Worm (Caenorhabditis elegans) whole organism, L2 larva: Measurements from ENCODE around the gene sre-37.

Experiments used
- C34F6.9 ChIP-seq: fragments of 150-350 bp; optimal IDR thresholded peaks from 2 replicates; lab custom pipeline; 2014; ENCODE audit warnings: missing biosample characterization, missing genetic modification characterization
- F13H6.1 ChIP-seq: sonication (generic microtip); optimal IDR thresholded peaks from 2 replicates; lab custom pipeline; 2016; ENCODE audit warnings: missing genetic modification characterization, missing compliant biosample characterization
- ZK546.5 ChIP-seq: sonication (generic microtip); optimal IDR thresholded peaks from 2 replicates; lab custom pipeline; 2017; ENCODE audit warnings: missing biosample characterization, missing genetic modification characterization
- ceh-16 ChIP-seq: fragments of 150-350 bp; optimal IDR thresholded peaks from 2 replicates; lab custom pipeline; 2014; ENCODE audit warnings: missing biosample characterization, missing genetic modification characterization
- ceh-82 ChIP-seq: fragments of 150-350 bp; optimal IDR thresholded peaks from 2 replicates; lab custom pipeline; 2014; ENCODE audit warnings: missing biosample characterization, missing genetic modification characterization
- crh-2 ChIP-seq: sonication (generic microtip); optimal IDR thresholded peaks from 2 replicates; lab custom pipeline; 2017; ENCODE audit warnings: missing biosample characterization, missing genetic modification characterization
- elt-3 ChIP-seq: sonication (generic microtip); optimal IDR thresholded peaks from 2 replicates; lab custom pipeline; 2017; ENCODE audit warnings: missing biosample characterization, missing genetic modification characterization
- lin-11 ChIP-seq: fragments of 150-350 bp; sonication (generic microtip); optimal IDR thresholded peaks from 2 replicates; lab custom pipeline; 2014; ENCODE audit warnings: missing biosample characterization, missing genetic modification characterization, inconsistent platforms, mixed read lengths
- mbf-1 ChIP-seq: sonication (generic microtip); optimal IDR thresholded peaks from 2 replicates; lab custom pipeline; 2017; ENCODE audit warnings: missing biosample characterization, missing genetic modification characterization
- nhr-6 ChIP-seq: fragments of 150-350 bp; optimal IDR thresholded peaks from 2 replicates; lab custom pipeline; 2014; ENCODE audit warnings: missing biosample characterization, missing genetic modification characterization
- sma-9 ChIP-seq, 2 experiments: fragments of 150-350 bp in 1 of 2; sonication (generic microtip) in 1 of 2; optimal IDR thresholded peaks; 2 replicates each; lab custom pipeline; 2014 to 2016; ENCODE audit warnings: missing genetic modification characterization in 2 of 2, mild to moderate bottlenecking in 1 of 2, missing biosample characterization in 1 of 2, missing compliant biosample characterization in 1 of 2, missing genetic modification reagents in 1 of 2, moderate library complexity in 1 of 2
- snpc-4 ChIP-seq: fragments of 150-350 bp; optimal IDR thresholded peaks from 2 replicates; lab custom pipeline; 2014; ENCODE audit warnings: missing biosample characterization, missing genetic modification characterization
- unc-39 ChIP-seq: fragments of 150-350 bp; optimal IDR thresholded peaks from 2 replicates; lab custom pipeline; 2014; ENCODE audit warnings: missing biosample characterization, missing genetic modification characterization
- ztf-1 ChIP-seq: fragments of 200-800 bp; sonication (Bioruptor generic); conservative IDR thresholded peaks from 2 replicates; pipeline ENCODE4 v1.3.6; 2022; ENCODE audit warnings: missing genetic modification characterization, missing compliant biosample characterization
- ztf-11 ChIP-seq: sonication (generic microtip); optimal IDR thresholded peaks from 2 replicates; lab custom pipeline; 2017; ENCODE audit warnings: missing biosample characterization, missing genetic modification characterization

sre-37 gene

DNA sequence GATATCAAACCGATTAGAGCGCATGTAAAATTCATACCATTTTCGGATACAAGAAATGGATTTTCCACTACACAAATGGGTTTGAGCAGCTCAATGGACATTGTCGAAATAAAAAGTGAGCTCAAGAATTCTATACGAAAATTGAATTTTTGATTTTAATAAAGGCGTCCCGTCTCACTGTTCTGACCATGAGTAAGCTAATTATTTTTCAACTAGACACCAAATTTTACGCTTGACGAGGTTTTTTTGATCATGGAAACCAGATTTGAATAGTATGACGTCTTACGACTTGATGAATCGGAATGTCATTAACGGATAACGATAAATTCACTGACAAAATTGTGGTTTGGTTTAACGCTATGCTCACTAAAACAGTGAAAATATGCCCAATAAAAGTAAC lies 50.7 kb downstream of the sre-37 start, which contains the start of gene srh-61:
Gene srh-61, minus strand, starts transcription at position 101 of the 400 bp plus-strand sequence.
- TF ChIP-seq crh-2 (tag; lab: Kevin White, UChicago) (no peak), ZK546.5 (tag; lab: Kevin White, UChicago) (no peak), ztf-11 (tag; lab: Kevin White, UChicago) (no peak), C34F6.9 (tag; lab: Kevin White, UChicago) (no peak), ceh-82 (tag; lab: Kevin White, UChicago) (no peak), nhr-6 (tag; lab: Kevin White, UChicago) (no peak), elt-3 (tag; lab: Kevin White, UChicago) (no peak), ztf-1 (no peak), unc-39 (no peak), snpc-4 (no peak), sma-9 (GFP tag; optimal IDR thresholded peaks at IDR 0.05; lab: Kevin White, UChicago) (no peak), sma-9 (tag; optimal IDR thresholded peaks at IDR 0.05; lab: Kevin White, UChicago) (no peak), mbf-1 (tag; lab: Kevin White, UChicago) (no peak), lin-11 (tag; lab: Kevin White, UChicago) (no peak), F13H6.1 (tag; lab: Kevin White, UChicago) (no peak), ceh-16 (tag; lab: Kevin White, UChicago) (no peak)
